Worm (Caenorhabditis elegans) whole organism, L1 larva: ENCODE results near the gene F47C12.8.

Source experiments
- F16B12.6 ChIP-seq: fragments of 150-350 bp; optimal IDR thresholded peaks from 2 replicates; lab custom pipeline; 2014; ENCODE audit warnings: missing biosample characterization, missing genetic modification characterization
- aha-1 ChIP-seq: fragments of 150-350 bp; optimal IDR thresholded peaks from 2 replicates; lab custom pipeline; 2014; ENCODE audit warnings: missing biosample characterization, missing genetic modification characterization
- alr-1 ChIP-seq: fragments of 200-800 bp; sonication (Bioruptor generic); optimal IDR thresholded peaks from 2 replicates; lab custom pipeline; 2018; ENCODE audit warnings: borderline replicate concordance, mild to moderate bottlenecking, missing genetic modification characterization, missing compliant biosample characterization
- blmp-1 ChIP-seq: fragments of 150-350 bp; optimal IDR thresholded peaks from 2 replicates; lab custom pipeline; 2014; ENCODE audit warnings: missing biosample characterization, missing genetic modification characterization
- ceh-8 ChIP-seq: fragments of 200-800 bp; sonication (Bioruptor generic); optimal IDR thresholded peaks from 2 replicates; lab custom pipeline; 2018; ENCODE audit warnings: mild to moderate bottlenecking, missing genetic modification characterization, moderate library complexity, missing compliant biosample characterization
- ceh-90 ChIP-seq: sonication (generic microtip); optimal IDR thresholded peaks from 2 replicates; lab custom pipeline; 2016; ENCODE audit warnings: missing genetic modification characterization, missing compliant biosample characterization
- dpl-1 ChIP-seq, 3 experiments: fragments of 150-350 bp in 2 of 3; sonication (generic microtip) in 1 of 3; optimal IDR thresholded peaks; 2 replicates each; lab custom pipeline; 2014 to 2017; ENCODE audit warnings: missing biosample characterization in 3 of 3, missing genetic modification characterization in 3 of 3, missing genetic modification reagents in 3 of 3
- efl-1 ChIP-seq, 4 experiments: fragments of 150-350 bp; optimal IDR thresholded peaks in 3 of 4; peaks in 1 of 4; 1 replicate in 1 of 4; 2 replicates in 3 of 4; lab custom pipeline; 2014; ENCODE audit warnings: missing biosample characterization in 2 of 4, missing genetic modification characterization in 2 of 4, missing genetic modification reagents in 2 of 4
- efl-3 ChIP-seq: fragments of 200-800 bp; sonication (Bioruptor generic); optimal IDR thresholded peaks from 2 replicates; lab custom pipeline; 2018; ENCODE audit warnings: mild to moderate bottlenecking, missing genetic modification characterization, missing compliant biosample characterization
- egl-13 ChIP-seq: sonication (generic microtip); optimal IDR thresholded peaks from 2 replicates; lab custom pipeline; 2016; ENCODE audit warnings: missing genotype, missing genetic modification reagents, missing genetic modification characterization, missing compliant biosample characterization
- elt-3 ChIP-seq, 6 experiments: fragments of 150-350 bp in 1 of 6; sonication (generic microtip); optimal IDR thresholded peaks; 2 replicates each; lab custom pipeline; 2017 to 2018; ENCODE audit warnings: missing biosample characterization in 6 of 6, missing genetic modification characterization in 6 of 6, inconsistent platforms in 1 of 6
- fkh-10 ChIP-seq: sonication (generic microtip); optimal IDR thresholded peaks from 2 replicates; lab custom pipeline; 2017; ENCODE audit warnings: missing biosample characterization, missing genetic modification reagents, missing genetic modification characterization
- fkh-8 ChIP-seq: sonication (generic microtip); optimal IDR thresholded peaks from 2 replicates; lab custom pipeline; 2016; ENCODE audit warnings: mild to moderate bottlenecking, missing genetic modification characterization, missing compliant biosample characterization
- grh-1 ChIP-seq: fragments of 200-800 bp; sonication (Bioruptor generic); IDR thresholded peaks from 2 replicates; pipeline ENCODE4 v1.3.6; 2022; ENCODE audit warnings: missing genetic modification reagents, missing genetic modification characterization, missing compliant biosample characterization
- hlh-17 ChIP-seq: fragments of 200-800 bp; sonication (Bioruptor generic); optimal IDR thresholded peaks from 2 replicates; lab custom pipeline; 2018; ENCODE audit warnings: missing genetic modification characterization, mild to moderate bottlenecking, missing compliant biosample characterization, moderate library complexity, borderline replicate concordance
- hlh-4 ChIP-seq: sonication (generic microtip); optimal IDR thresholded peaks from 2 replicates; lab custom pipeline; 2016; ENCODE audit warnings: mild to moderate bottlenecking, missing genetic modification characterization, missing compliant biosample characterization
- hpl-2 ChIP-seq: fragments of 150-350 bp; optimal IDR thresholded peaks from 2 replicates; lab custom pipeline; 2014; ENCODE audit warnings: missing biosample characterization, missing genetic modification reagents, missing genetic modification characterization
- irx-1 ChIP-seq: sonication (generic microtip); optimal IDR thresholded peaks from 2 replicates; lab custom pipeline; 2016; ENCODE audit warnings: missing genetic modification characterization, missing compliant biosample characterization
- isw-1 ChIP-seq: fragments of 200-800 bp; sonication (Bioruptor generic); IDR thresholded peaks from 2 replicates; pipeline ENCODE4 v1.3.6; 2022; ENCODE audit warnings: missing genetic modification characterization, missing compliant biosample characterization
- lin-13 ChIP-seq: fragments of 150-350 bp; optimal IDR thresholded peaks from 2 replicates; lab custom pipeline; 2014; ENCODE audit warnings: missing biosample characterization, missing genetic modification reagents, missing genetic modification characterization
- lin-14 ChIP-seq: fragments of 200-800 bp; sonication (Bioruptor generic); optimal IDR thresholded peaks from 2 replicates; lab custom pipeline; 2018; ENCODE audit warnings: mild to moderate bottlenecking, missing genetic modification characterization, moderate library complexity, missing compliant biosample characterization
- lin-15B ChIP-seq: fragments of 150-350 bp; sonication (generic microtip); optimal IDR thresholded peaks from 3 replicates; lab custom pipeline; 2014; ENCODE audit warnings: missing biosample characterization, missing genetic modification characterization
- lin-39 ChIP-seq: fragments of 150-350 bp; optimal IDR thresholded peaks from 2 replicates; lab custom pipeline; 2014; ENCODE audit warnings: missing biosample characterization, missing genetic modification reagents, missing genetic modification characterization
- lsy-2 ChIP-seq, 2 experiments: fragments of 150-350 bp; optimal IDR thresholded peaks; 2 replicates each; lab custom pipeline; 2014; ENCODE audit warnings: missing biosample characterization in 2 of 2, missing genetic modification characterization in 2 of 2
- mef-2 ChIP-seq: fragments of 150-350 bp; optimal IDR thresholded peaks from 2 replicates; lab custom pipeline; 2014; ENCODE audit warnings: missing biosample characterization, missing genetic modification characterization
- nhr-12 ChIP-seq: sonication (generic microtip); optimal IDR thresholded peaks from 2 replicates; lab custom pipeline; 2017; ENCODE audit warnings: missing biosample characterization, missing genetic modification characterization
- nhr-19 ChIP-seq: fragments of 200-800 bp; sonication (Bioruptor generic); conservative IDR thresholded peaks from 2 replicates; pipeline ENCODE4 v1.3.6; 2022; ENCODE audit warnings: missing genetic modification characterization, missing compliant biosample characterization
- nhr-20 ChIP-seq: sonication (generic microtip); optimal IDR thresholded peaks from 2 replicates; lab custom pipeline; 2016; ENCODE audit warnings: mild to moderate bottlenecking, missing genetic modification characterization, missing compliant biosample characterization
- nhr-237 ChIP-seq: fragments of 150-350 bp; optimal IDR thresholded peaks from 2 replicates; lab custom pipeline; 2014; ENCODE audit warnings: missing biosample characterization, missing genetic modification characterization
- nhr-28 ChIP-seq: fragments of 150-350 bp; optimal IDR thresholded peaks from 2 replicates; lab custom pipeline; 2014; ENCODE audit warnings: missing biosample characterization, missing genetic modification characterization
- nhr-47 ChIP-seq: sonication (generic microtip); optimal IDR thresholded peaks from 2 replicates; lab custom pipeline; 2016; ENCODE audit warnings: mild to moderate bottlenecking, missing genetic modification characterization, moderate library complexity, missing compliant biosample characterization
- nhr-71 ChIP-seq: sonication (generic microtip); optimal IDR thresholded peaks from 2 replicates; lab custom pipeline; 2016; ENCODE audit warnings: mild to moderate bottlenecking, missing genetic modification characterization, moderate library complexity, missing compliant biosample characterization
- nhr-85 ChIP-seq: sonication (generic microtip); peaks from one replicate; lab custom pipeline; 2016; ENCODE audit warnings: missing genetic modification characterization, inconsistent platforms, missing compliant biosample characterization
- pax-3 ChIP-seq: fragments of 200-800 bp; sonication (Bioruptor generic); optimal IDR thresholded peaks from 2 replicates; lab custom pipeline; 2018; ENCODE audit warnings: mild to moderate bottlenecking, missing genetic modification characterization, moderate library complexity, missing compliant biosample characterization
- rnt-1 ChIP-seq: sonication (generic microtip); optimal IDR thresholded peaks from 2 replicates; lab custom pipeline; 2016; ENCODE audit warnings: mild to moderate bottlenecking, missing genetic modification characterization, moderate library complexity, missing compliant biosample characterization
- skn-1 ChIP-seq: fragments of 150-350 bp; optimal IDR thresholded peaks from 2 replicates; lab custom pipeline; 2014; ENCODE audit warnings: missing biosample characterization, missing genetic modification characterization
- sox-4 ChIP-seq: sonication (generic microtip); optimal IDR thresholded peaks from 2 replicates; lab custom pipeline; 2016; ENCODE audit warnings: missing genetic modification characterization, missing compliant biosample characterization
- swsn-7 ChIP-seq: sonication (generic microtip); optimal IDR thresholded peaks from 2 replicates; lab custom pipeline; 2016; ENCODE audit warnings: missing genetic modification characterization, missing compliant biosample characterization
- tbx-2 ChIP-seq: sonication (generic microtip); optimal IDR thresholded peaks from 2 replicates; lab custom pipeline; 2016; ENCODE audit warnings: missing genetic modification characterization, missing compliant biosample characterization
- tlp-1 ChIP-seq: fragments of 150-350 bp; optimal IDR thresholded peaks from 2 replicates; lab custom pipeline; 2014; ENCODE audit warnings: missing biosample characterization, missing genetic modification characterization
- unc-130 ChIP-seq: fragments of 150-350 bp; optimal IDR thresholded peaks from 2 replicates; lab custom pipeline; 2017; ENCODE audit warnings: missing biosample characterization, missing genetic modification characterization, inconsistent platforms
- unc-62 ChIP-seq: fragments of 150-350 bp; optimal IDR thresholded peaks from 2 replicates; lab custom pipeline; 2014; ENCODE audit warnings: missing biosample characterization, missing genetic modification reagents, missing genetic modification characterization
- unc-86 ChIP-seq: sonication (generic microtip); optimal IDR thresholded peaks from 2 replicates; lab custom pipeline; 2016; ENCODE audit warnings: missing genetic modification characterization, missing compliant biosample characterization
- vab-15 ChIP-seq: sonication (generic microtip); optimal IDR thresholded peaks from 2 replicates; lab custom pipeline; 2017; ENCODE audit warnings: missing genotype, mild to moderate bottlenecking, missing genetic modification characterization, missing compliant biosample characterization
- zag-1 ChIP-seq: fragments of 150-350 bp; optimal IDR thresholded peaks from 2 replicates; lab custom pipeline; 2014; ENCODE audit warnings: missing biosample characterization, missing genetic modification characterization
- ztf-11 ChIP-seq, 2 experiments: sonication (generic microtip); optimal IDR thresholded peaks; 2 replicates each; lab custom pipeline; 2016 to 2017; ENCODE audit warnings: missing genetic modification characterization in 2 of 2, missing biosample characterization in 1 of 2, missing compliant biosample characterization in 1 of 2
- ztf-4 ChIP-seq: fragments of 150-350 bp; optimal IDR thresholded peaks from 2 replicates; lab custom pipeline; 2014; ENCODE audit warnings: missing biosample characterization, missing genetic modification characterization

The F47C12.8 gene

ce11 chrIV:4025923-4026322, 27.5 kb upstream of the F47C12.8 start (continued):
- no peak for TF ChIP-seq efl-3 (GFP tag; lab: Kevin White, UChicago)
- TF ChIP-seq nhr-71 = peak; percentile 82
- peak; percentile 20 for TF ChIP-seq irx-1 (tag; lab: Kevin White, UChicago)
- peak; percentile 66 for TF ChIP-seq skn-1
- peak; percentile 73 for TF ChIP-seq fkh-8
- TF ChIP-seq blmp-1 = peak; percentile 4
- peak; percentile 86 for TF ChIP-seq nhr-85 (tag; lab: Kevin White, UChicago)
- TF ChIP-seq grh-1 (GFP tag; lab: Robert Waterston, UW) = 0 out of 2 replicates have a peak, but pooled peaks have one; percentile 35
- peak; percentile 87 for TF ChIP-seq lin-14 (GFP tag; lab: Kevin White, UChicago)
- peak; percentile 66 for TF ChIP-seq lin-13 (GFP tag; lab: Kevin White, UChicago)
- peak; percentile 34 for TF ChIP-seq tbx-2 (tag; lab: Kevin White, UChicago)
- TF ChIP-seq hlh-4 (tag; lab: Kevin White, UChicago) = no peak
- peak; percentile 65 for TF ChIP-seq rnt-1 (tag; lab: Kevin White, UChicago)
- TF ChIP-seq mef-2 (tag; lab: Kevin White, UChicago) = no peak
- TF ChIP-seq efl-1 (optimal IDR thresholded peaks at IDR 0.05; lab: Kevin White, UChicago) = peak; percentile 1 to 14
- TF ChIP-seq efl-1 (GFP tag; optimal IDR thresholded peaks at IDR 0.05 in 1 of 2; lab: Kevin White, UChicago) = peak; percentile 25 to 91
- TF ChIP-seq nhr-47 = peak; percentile 71
- no peak for TF ChIP-seq unc-130 (tag; lab: Kevin White, UChicago)
- TF ChIP-seq vab-15 (tag; lab: Kevin White, UChicago) = no peak
- TF ChIP-seq lin-39 (tag; lab: Kevin White, UChicago) = no peak
- TF ChIP-seq F16B12.6 (tag; lab: Kevin White, UChicago) = no peak
- TF ChIP-seq nhr-20 (tag; lab: Kevin White, UChicago) = peak; percentile 68

DNA sequence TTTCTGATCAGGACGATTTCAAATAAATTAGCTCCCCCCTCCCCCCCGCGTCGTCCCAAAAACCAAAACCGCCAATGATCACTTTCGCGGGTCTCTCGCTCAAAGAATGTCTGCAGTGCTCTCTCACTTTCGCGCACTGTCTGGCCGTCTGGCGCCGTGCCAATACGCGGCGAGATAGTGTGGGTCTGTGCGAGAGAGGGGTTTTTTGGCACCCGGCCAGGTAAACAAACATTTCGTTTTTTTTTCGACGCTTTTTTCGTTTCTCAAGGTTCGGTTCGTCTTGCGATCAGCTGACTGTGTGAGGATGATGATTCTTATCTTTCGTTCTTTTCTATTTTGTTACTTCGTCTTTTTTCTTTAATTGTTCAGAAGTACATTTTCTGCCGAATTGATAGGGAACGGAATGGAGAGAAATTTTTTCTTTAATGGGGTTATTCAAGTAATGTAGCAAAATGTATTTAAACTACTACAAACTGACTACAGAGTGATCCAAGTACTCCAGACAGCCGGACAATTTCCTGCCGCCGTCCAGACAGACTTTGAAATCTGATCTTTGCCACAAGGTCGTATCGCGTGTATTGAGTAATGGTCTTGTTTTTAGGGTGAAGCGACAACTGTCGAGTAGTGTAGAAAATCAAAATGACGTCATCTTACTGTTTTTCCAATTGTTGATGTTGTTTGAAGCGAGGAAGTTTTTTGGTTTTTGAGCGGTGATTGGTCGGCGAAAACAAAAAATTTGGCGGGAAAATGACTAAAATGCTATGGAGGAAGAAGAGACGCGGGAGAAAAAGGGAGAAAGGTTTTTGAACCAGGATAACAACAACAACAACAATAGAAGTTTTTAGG, 26.0 kb upstream of the F47C12.8 start:
- TF ChIP-seq nhr-19 (peak; percentile 76), unc-86 (tag; lab: Kevin White, UChicago) (peak; percentile 0), hlh-17 (no peak), lsy-2 (tag; optimal IDR thresholded peaks at IDR 0.05; lab: Kevin White, UChicago) (peak; percentile 50 to 81), nhr-237 (tag; lab: Kevin White, UChicago) (no peak), grh-1 (GFP tag; lab: Robert Waterston, UW) (peak; percentile 50), pax-3 (peak; percentile 65), egl-13 (tag; lab: Kevin White, UChicago) (peak; percentile 44), zag-1 (tag; lab: Kevin White, UChicago) (no peak), rnt-1 (tag; lab: Kevin White, UChicago) (peak; percentile 88), nhr-12 (tag; lab: Kevin White, UChicago) (no peak), isw-1 (GFP tag; lab: Robert Waterston, UW) (0 out of 2 replicates have a peak, but pooled peaks have one; percentile 5), ztf-11 (tag; optimal IDR thresholded peaks at IDR 0.05; lab: Kevin White, UChicago) (peak in 1 of 2 experiments; percentile 35), lin-13 (GFP tag; lab: Kevin White, UChicago) (peak; percentile 76), fkh-10 (GFP tag; lab: Kevin White, UChicago) (peak; percentile 22), swsn-7 (tag; lab: Kevin White, UChicago) (peak; percentile 67), ceh-8 (GFP tag; lab: Kevin White, UChicago) (no peak), nhr-20 (tag; lab: Kevin White, UChicago) (peak; percentile 86), F16B12.6 (tag; lab: Kevin White, UChicago) (no peak), tbx-2 (tag; lab: Kevin White, UChicago) (peak; percentile 82), nhr-28 (no peak), lin-39 (tag; lab: Kevin White, UChicago) (peak; percentile 29), dpl-1 (GFP tag; optimal IDR thresholded peaks at IDR 0.05; lab: Kevin White, UChicago) (peak; percentile 42 to 67 (median 60)), efl-3 (GFP tag; lab: Kevin White, UChicago) (no peak), sox-4 (tag; lab: Kevin White, UChicago) (no peak), fkh-8 (peak; percentile 91), ceh-90 (tag; lab: Kevin White, UChicago) (no peak), ztf-4 (tag; lab: Kevin White, UChicago) (peak; percentile 0), tlp-1 (no peak), hpl-2 (GFP tag; lab: Kevin White, UChicago) (no peak), lin-15B (tag; lab: Kevin White, UChicago) (no peak), nhr-71 (peak; percentile 85), alr-1 (tag; lab: Kevin White, UChicago) (no peak), unc-62 (GFP tag; lab: Kevin White, UChicago) (no peak), elt-3 (tag; optimal IDR thresholded peaks at IDR 0.05; lab: Kevin White, UChicago) (peak; percentile 50 to 68 (median 55)), aha-1 (peak; percentile 7), nhr-85 (tag; lab: Kevin White, UChicago) (peak; percentile 96)
